Worm (Caenorhabditis elegans): ENCODE data around the gene gcc-2.

ce11 chrIII:9772394-9772793 lies 10.5 kb upstream of the gcc-2 start:
- TF ChIP-seq nhr-11 (tag; optimal IDR thresholded peaks at IDR 0.05) (no peak), elt-3 (tag; optimal IDR thresholded peaks at IDR 0.05) (no peak), elt-1 (tag; optimal IDR thresholded peaks at IDR 0.05) (no peak), fos-1 (tag; optimal IDR thresholded peaks at IDR 0.05) (no peak), egl-27 (tag; optimal IDR thresholded peaks at IDR 0.05) (no peak), unc-39 (tag; optimal IDR thresholded peaks at IDR 0.05) (no peak)
